Worm (Caenorhabditis elegans) whole organism, midembryonic: ENCODE data around the gene F29B9.12.
"Not testable (repeated sequence)": the region's sequence is repeated elsewhere in the genome, so short reads cannot be mapped to it uniquely, and the experiment has no call there.

Source experiments
- T22C8.4 ChIP-seq: fragments of 200-800 bp; sonication (Bioruptor generic); IDR thresholded peaks from 2 replicates; pipeline ENCODE4 v1.3.6; 2022; ENCODE audit warnings: missing genetic modification characterization, missing compliant biosample characterization
- cog-1 ChIP-seq: sonication (generic microtip); optimal IDR thresholded peaks from 2 replicates; lab custom pipeline; 2016; ENCODE audit warnings: missing genetic modification characterization, missing compliant biosample characterization
- flt-1 ChIP-seq: fragments of 200-800 bp; sonication (Bioruptor generic); IDR thresholded peaks from 2 replicates; pipeline ENCODE4 v1.3.6; 2022; ENCODE audit warnings: missing genetic modification characterization, missing compliant biosample characterization
- klf-2 ChIP-seq: fragments of 200-800 bp; sonication (Bioruptor generic); conservative IDR thresholded peaks from 2 replicates; pipeline ENCODE4 v1.3.6; 2022; ENCODE audit warnings: missing genetic modification reagents, missing genetic modification characterization, missing compliant biosample characterization
- med-1 ChIP-seq: sonication (generic microtip); optimal IDR thresholded peaks from 2 replicates; lab custom pipeline; 2017; ENCODE audit warnings: missing genetic modification characterization, mild to moderate bottlenecking, missing compliant biosample characterization, antibody characterized with exemption, missing genetic modification reagents; ENCODE audit not compliant: insufficient read depth
- ref-1 ChIP-seq: fragments of 200-800 bp; sonication (Bioruptor generic); conservative IDR thresholded peaks from 2 replicates; pipeline ENCODE4 v1.3.6; 2022; ENCODE audit warnings: missing genetic modification reagents, missing genetic modification characterization, missing compliant biosample characterization
- tab-1 ChIP-seq: fragments of 200-800 bp; sonication (Bioruptor generic); IDR thresholded peaks from 2 replicates; pipeline ENCODE4 v1.3.6; 2022; ENCODE audit warnings: missing genetic modification characterization, missing compliant biosample characterization
- ztf-23 ChIP-seq: fragments of 200-800 bp; sonication (Bioruptor generic); IDR thresholded peaks from 2 replicates; pipeline ENCODE4 v1.3.6; 2022; ENCODE audit warnings: missing genetic modification reagents, missing genetic modification characterization, missing compliant biosample characterization
- ztf-29 ChIP-seq: fragments of 200-800 bp; sonication (Bioruptor generic); IDR thresholded peaks from 2 replicates; pipeline ENCODE4 v1.3.6; 2022; ENCODE audit warnings: missing genetic modification reagents, missing genetic modification characterization, missing compliant biosample characterization

Gene F29B9.12

ce11 chrIV:4692463-4692862 lies 23.1 kb downstream of the F29B9.12 start, which contains the start of gene spe-51:
TSS of gene spe-51 (plus strand) at chrIV:4692763.
- no peak for TF ChIP-seq flt-1
- no peak for TF ChIP-seq ztf-23 (GFP tag; lab: Robert Waterston, UW)
- no peak for TF ChIP-seq T22C8.4 (GFP tag; lab: Robert Waterston, UW)
- no peak for TF ChIP-seq ztf-29 (GFP tag; lab: Robert Waterston, UW)
- no peak for TF ChIP-seq ref-1 (GFP tag; lab: Robert Waterston, UW)
- TF ChIP-seq tab-1 (GFP tag; lab: Robert Waterston, UW), result no peak
- no peak for TF ChIP-seq cog-1 (tag; lab: Kevin White, UChicago)
- no peak for TF ChIP-seq klf-2
- TF ChIP-seq med-1 (GFP tag; lab: Kevin White, UChicago), result no peak

- 0 out of 2 replicates have a peak, but pooled peaks have one; percentile 32 for TF ChIP-seq klf-2
Observed at ce11 chrIV:4702077-4702476, 32.7 kb downstream of the F29B9.12 start.

ce11 chrIV:4703911-4704310 lies 34.6 kb downstream of the F29B9.12 start, which contains the start of gene ogdh-1:
TSS of gene ogdh-1 (minus strand) at chrIV:4704011.
- no peak for TF ChIP-seq klf-2
- no peak for TF ChIP-seq ref-1 (GFP tag; lab: Robert Waterston, UW)
- no peak for TF ChIP-seq ztf-29 (GFP tag; lab: Robert Waterston, UW)
- no peak for TF ChIP-seq tab-1 (GFP tag; lab: Robert Waterston, UW)
- no peak for TF ChIP-seq ztf-23 (GFP tag; lab: Robert Waterston, UW)
- TF ChIP-seq cog-1 (tag; lab: Kevin White, UChicago), result no peak
- TF ChIP-seq med-1 (GFP tag; lab: Kevin White, UChicago), result no peak
- TF ChIP-seq T22C8.4 (GFP tag; lab: Robert Waterston, UW), result no peak
- no peak for TF ChIP-seq flt-1

DNA sequence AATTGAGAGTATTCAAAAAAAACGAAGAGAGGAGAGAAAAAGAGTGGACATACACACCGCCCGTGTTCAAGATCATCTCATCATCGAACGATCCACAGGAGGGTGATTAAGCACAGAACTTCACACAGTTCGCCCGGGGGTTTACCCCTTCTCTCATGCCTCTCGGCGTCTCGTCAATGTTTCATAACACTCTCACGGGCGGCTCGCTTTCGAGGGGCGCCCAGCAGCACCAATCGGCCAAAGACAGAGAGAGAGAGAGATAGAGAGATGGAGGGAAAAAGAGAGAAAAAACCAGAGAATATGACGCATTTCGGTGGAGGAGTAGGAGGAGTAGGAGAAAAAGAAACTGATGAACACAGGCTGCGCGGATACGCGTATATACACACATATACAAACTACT lies 35.8 kb downstream of the F29B9.12 start:
- TF ChIP-seq med-1 (GFP tag; lab: Kevin White, UChicago) (no peak), ref-1 (GFP tag; lab: Robert Waterston, UW) (no peak), ztf-23 (GFP tag; lab: Robert Waterston, UW) (no peak), flt-1 (no peak), klf-2 (no peak), tab-1 (GFP tag; lab: Robert Waterston, UW) (no peak), cog-1 (tag; lab: Kevin White, UChicago) (no peak)

- TF ChIP-seq ztf-29 (GFP tag; lab: Robert Waterston, UW) (no peak), ref-1 (GFP tag; lab: Robert Waterston, UW) (no peak), klf-2 (no peak), T22C8.4 (GFP tag; lab: Robert Waterston, UW) (no peak), ztf-23 (GFP tag; lab: Robert Waterston, UW) (no peak), med-1 (GFP tag; lab: Kevin White, UChicago) (no peak), flt-1 (no peak), tab-1 (GFP tag; lab: Robert Waterston, UW) (no peak), cog-1 (tag; lab: Kevin White, UChicago) (no peak)
Observed at ce11 chrIV:4705922-4706321, 36.6 kb downstream of the F29B9.12 start.

- TF ChIP-seq cog-1 (tag; lab: Kevin White, UChicago) (no peak), ztf-29 (GFP tag; lab: Robert Waterston, UW) (no peak), ref-1 (GFP tag; lab: Robert Waterston, UW) (no peak)
Observed at ce11 chrIV:4710459-4710858, 41.1 kb downstream of the F29B9.12 start, which contains the start of gene cif-1. TSS of gene cif-1 (minus strand) at chrIV:4710755.

DNA sequence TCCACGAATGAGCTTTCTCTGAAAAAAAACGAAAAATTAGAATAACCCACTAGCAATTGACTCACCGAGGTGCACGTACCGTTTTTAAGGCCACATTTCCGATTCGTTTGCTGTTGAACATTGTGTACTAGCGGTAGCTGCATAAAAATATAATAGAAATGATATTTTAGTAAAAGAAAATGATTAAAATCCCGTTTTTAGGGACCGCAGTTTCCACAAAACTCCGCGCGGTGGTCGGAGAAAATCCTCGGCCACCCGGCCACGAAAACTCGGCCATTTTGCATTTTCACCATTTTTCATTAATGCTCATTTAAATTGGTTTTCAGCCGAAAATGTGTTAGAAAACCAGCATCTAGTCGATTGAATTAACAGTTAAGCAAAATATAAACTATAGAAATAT lies 43.0 kb downstream of the F29B9.12 start, which contains the start of gene yars-2:
Gene yars-2 (minus strand): TSS at position 249 of the 400 bp plus-strand sequence.
- TF ChIP-seq ztf-23 (GFP tag; lab: Robert Waterston, UW) (0 out of 2 replicates have a peak, but pooled peaks have one; percentile 37), tab-1 (GFP tag; lab: Robert Waterston, UW) (no peak), flt-1 (no peak)

- not testable (repeated sequence) for TF ChIP-seq T22C8.4 (GFP tag; lab: Robert Waterston, UW); tab-1 (GFP tag; lab: Robert Waterston, UW); med-1 (GFP tag; lab: Kevin White, UChicago)
Observed at ce11 chrIV:4715785-4716184, 46.4 kb downstream of the F29B9.12 start, which contains the start of gene miro-1. TSS of gene miro-1 (minus strand) at chrIV:4715807.

DNA sequence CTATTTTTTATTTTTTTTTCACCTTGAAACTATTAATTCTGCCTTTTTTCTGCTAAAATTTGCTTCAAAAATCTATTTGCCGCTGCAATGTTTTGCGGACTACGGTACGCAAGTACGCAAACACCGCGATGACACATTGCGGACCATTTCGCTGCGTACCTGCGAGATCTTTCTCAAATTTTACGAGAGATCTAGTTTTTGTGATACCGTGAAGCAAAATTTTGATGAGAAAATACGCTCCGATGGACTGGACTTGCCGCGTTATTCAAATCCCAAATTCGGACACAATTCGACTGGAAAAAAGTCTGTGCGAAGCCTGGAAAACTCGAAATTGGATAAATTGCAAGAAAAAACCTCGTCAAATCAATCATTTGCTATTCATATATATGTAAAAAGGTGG lies 51.2 kb downstream of the F29B9.12 start:
- TF ChIP-seq ztf-23 (GFP tag; lab: Robert Waterston, UW) (peak; percentile 60; the same call in 1 of the 2 replicates), T22C8.4 (GFP tag; lab: Robert Waterston, UW) (peak; percentile 24; the same call in 1 of the 2 replicates)
